Worm (Caenorhabditis elegans) whole organism, L4 larva: Measurements from ENCODE around the gene rsr-2.

Source experiments
- F49E8.2 ChIP-seq: sonication (generic microtip); optimal IDR thresholded peaks from 2 replicates; lab custom pipeline; 2016; ENCODE audit warnings: missing compliant biosample characterization, mild to moderate bottlenecking, missing genetic modification characterization, borderline replicate concordance
- daf-12 ChIP-seq: fragments of 150-350 bp; optimal IDR thresholded peaks from 2 replicates; lab custom pipeline; 2014; ENCODE audit warnings: missing biosample characterization, missing genetic modification reagents, missing genetic modification characterization
- fos-1 ChIP-seq: fragments of 150-350 bp; optimal IDR thresholded peaks from 2 replicates; lab custom pipeline; 2014; ENCODE audit warnings: missing biosample characterization, missing genetic modification characterization
- hmg-1.1 ChIP-seq: fragments of 200-800 bp; sonication (Bioruptor generic); IDR thresholded peaks from 2 replicates; pipeline ENCODE4 v1.3.6; 2022; ENCODE audit warnings: missing genetic modification reagents, missing genetic modification characterization, missing compliant biosample characterization
- lsy-2 ChIP-seq, 2 experiments: fragments of 150-350 bp in 1 of 2; sonication (generic microtip) in 1 of 2; optimal IDR thresholded peaks; 2 replicates each; lab custom pipeline; 2014 to 2017; ENCODE audit warnings: missing biosample characterization in 2 of 2, missing genetic modification characterization in 2 of 2
- madf-9 ChIP-seq: fragments of 200-800 bp; sonication (Bioruptor generic); conservative IDR thresholded peaks from 2 replicates; pipeline ENCODE4 v1.3.6; 2022; ENCODE audit warnings: missing genetic modification reagents, missing genetic modification characterization, missing compliant biosample characterization
- mxl-3 ChIP-seq: fragments of 200-800 bp; sonication (Bioruptor generic); optimal IDR thresholded peaks from 2 replicates; lab custom pipeline; 2018; ENCODE audit warnings: mild to moderate bottlenecking, missing genetic modification characterization, missing compliant biosample characterization
- nhr-111 ChIP-seq: fragments of 200-800 bp; sonication (Bioruptor generic); optimal IDR thresholded peaks from 2 replicates; lab custom pipeline; 2018; ENCODE audit warnings: mild to moderate bottlenecking, missing genetic modification characterization, missing compliant biosample characterization
- nhr-25 ChIP-seq: sonication (generic microtip); optimal IDR thresholded peaks from 2 replicates; lab custom pipeline; 2017; ENCODE audit warnings: missing genetic modification characterization, mild to moderate bottlenecking, missing compliant biosample characterization, antibody characterized with exemption, moderate library complexity, borderline replicate concordance; ENCODE audit not compliant: insufficient read depth
- nhr-6 ChIP-seq: fragments of 150-350 bp; optimal IDR thresholded peaks from 2 replicates; lab custom pipeline; 2014; ENCODE audit warnings: missing biosample characterization, missing genetic modification characterization
- nhr-76 ChIP-seq: fragments of 150-350 bp; optimal IDR thresholded peaks from 2 replicates; lab custom pipeline; 2014; ENCODE audit warnings: missing biosample characterization, missing genetic modification characterization
- nhr-77 ChIP-seq: fragments of 150-350 bp; optimal IDR thresholded peaks from 2 replicates; lab custom pipeline; 2014; ENCODE audit warnings: missing biosample characterization, missing genetic modification characterization
- zag-1 ChIP-seq: fragments of 150-350 bp; optimal IDR thresholded peaks from 2 replicates; lab custom pipeline; 2014; ENCODE audit warnings: missing biosample characterization, missing genetic modification characterization
- ztf-11 ChIP-seq: fragments of 150-350 bp; optimal IDR thresholded peaks from 2 replicates; lab custom pipeline; 2014; ENCODE audit warnings: missing biosample characterization, missing genetic modification characterization

- TF ChIP-seq madf-9 (no peak), nhr-111 (no peak), nhr-6 (no peak), ztf-11 (tag; lab: Kevin White, UChicago) (no peak), daf-12 (tag; lab: Kevin White, UChicago) (no peak), fos-1 (tag; lab: Kevin White, UChicago) (no peak), nhr-76 (no peak), hmg-1.1 (GFP tag; lab: Robert Waterston, UW) (no peak), zag-1 (tag; lab: Kevin White, UChicago) (no peak), nhr-77 (tag; lab: Kevin White, UChicago) (no peak), nhr-25 (tag; lab: Kevin White, UChicago) (no peak), F49E8.2 (tag; lab: Kevin White, UChicago) (no peak), mxl-3 (GFP tag; lab: Kevin White, UChicago) (no peak), lsy-2 (tag; optimal IDR thresholded peaks at IDR 0.05; lab: Kevin White, UChicago) (no peak)
These were observed 25.1 kb upstream of the rsr-2 start, which contains the start of gene polg-1 for ce11 chrII:12199912-12200637.
